Worm (Caenorhabditis elegans): ENCODE results near the gene C34F11.5.

DNA sequence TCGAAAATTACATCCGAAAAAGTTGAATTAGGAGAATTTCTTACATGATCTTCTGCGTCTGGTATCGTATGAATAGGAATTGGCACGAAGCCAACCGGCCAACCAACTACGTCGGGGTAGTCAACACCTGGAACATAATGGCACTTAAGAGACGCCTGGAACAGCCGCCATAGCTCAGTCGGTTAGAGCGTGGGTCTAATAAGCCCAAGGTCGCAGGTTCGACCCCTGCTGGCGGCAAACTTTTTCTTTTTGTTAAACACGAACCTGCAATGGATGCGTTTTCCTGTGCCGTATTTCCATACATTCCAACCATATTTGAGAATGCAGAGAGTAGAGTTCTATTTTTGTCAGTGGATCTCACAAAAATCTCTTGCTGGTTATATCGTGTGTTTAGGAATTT is 42.1 kb downstream of the C34F11.5 start:
- no peak for TF ChIP-seq ztf-11 (tag; optimal IDR thresholded peaks at IDR 0.05)
- no peak for TF ChIP-seq zip-4 (GFP tag; optimal IDR thresholded peaks at IDR 0.05)
- TF ChIP-seq aly-2 (tag; optimal IDR thresholded peaks at IDR 0.05), result no peak
- no peak for TF ChIP-seq ceh-82 (tag; optimal IDR thresholded peaks at IDR 0.05)
- no peak for TF ChIP-seq elt-3 (tag; optimal IDR thresholded peaks at IDR 0.05)
- TF ChIP-seq egl-27 (tag; optimal IDR thresholded peaks at IDR 0.05), result no peak
- no peak for TF ChIP-seq mep-1 (tag; optimal IDR thresholded peaks at IDR 0.05)
- TF ChIP-seq mab-9 (GFP tag; IDR thresholded peaks at IDR 0.05), result no peak
- TF ChIP-seq unc-86 (tag; optimal IDR thresholded peaks at IDR 0.05), result no peak
- no peak for TF ChIP-seq ztf-4 (tag; optimal IDR thresholded peaks at IDR 0.05)
- no peak for TF ChIP-seq nhr-77 (tag; optimal IDR thresholded peaks at IDR 0.05)
- no peak for TF ChIP-seq fos-1 (tag; optimal IDR thresholded peaks at IDR 0.05)
- no peak for TF ChIP-seq nhr-76 (tag; optimal IDR thresholded peaks at IDR 0.05)
- TF ChIP-seq lin-13 (GFP tag; optimal IDR thresholded peaks at IDR 0.05), result no peak

Measured in whole organism, L1 larva.